6 worm cellular contexts compared by ENCODE assay signal in the genomic region with DNA sequence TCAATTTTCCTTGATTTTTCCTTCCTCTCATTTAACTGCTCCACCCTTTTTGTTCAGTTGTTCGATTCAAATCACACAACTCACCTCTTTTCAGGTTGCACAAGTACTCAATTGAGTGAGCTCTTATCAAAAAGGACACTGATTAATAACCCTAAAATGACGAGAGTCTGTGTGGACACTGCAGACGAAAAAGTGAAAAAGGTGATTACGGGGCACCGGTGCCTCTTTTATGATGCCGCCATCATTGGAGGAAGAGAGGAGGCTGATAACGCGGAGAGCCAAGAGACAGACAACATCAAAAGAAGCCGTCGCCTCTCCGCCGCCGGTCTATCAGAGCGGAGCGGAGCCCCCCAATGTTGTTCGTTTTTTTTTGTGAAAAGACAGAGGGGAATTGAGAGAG.
A peak's percentile ranks its signal among the peaks of the same experiment; 100 is the strongest.
TF ChIP-seq lines count a peak whose summit lies in the region.

A gene (plus strand): TSS at position 297 of the 400 bp plus-strand sequence.

TF ChIP-seq in whole organism, L1 larva, 84 proteins besides CTCF, POLR2A, EP300 and RAD21:
- peak; percentile 34 for TF ChIP-seq jun-1 (tag; optimal IDR thresholded peaks at IDR 0.05; lab: Kevin White, UChicago)
- TF ChIP-seq sptf-1 (tag; optimal IDR thresholded peaks at IDR 0.05; lab: Kevin White, UChicago): no peak
- TF ChIP-seq aha-1 (tag; optimal IDR thresholded peaks at IDR 0.05; lab: Kevin White, UChicago): no peak
- no peak for TF ChIP-seq ceh-90 (tag; optimal IDR thresholded peaks at IDR 0.05; lab: Kevin White, UChicago)
- peak; percentile 91 for TF ChIP-seq elt-2 (tag; optimal IDR thresholded peaks at IDR 0.05; lab: Kevin White, UChicago)
- no peak for TF ChIP-seq pax-3 (tag; optimal IDR thresholded peaks at IDR 0.05; lab: Kevin White, UChicago)
- TF ChIP-seq C04F5.9 (tag; optimal IDR thresholded peaks at IDR 0.05; lab: Kevin White, UChicago): no peak
- no peak for TF ChIP-seq tbx-2 (tag; optimal IDR thresholded peaks at IDR 0.05; lab: Kevin White, UChicago)
- peak in 1 of 2 experiments; percentile 21 for TF ChIP-seq lin-35 (GFP tag; optimal IDR thresholded peaks at IDR 0.05; lab: Kevin White, UChicago)
- peak; percentile 89 for TF ChIP-seq pqm-1 (tag; optimal IDR thresholded peaks at IDR 0.05; lab: Kevin White, UChicago)
- no peak for TF ChIP-seq efl-1 (optimal IDR thresholded peaks at IDR 0.05; lab: Kevin White, UChicago)
- peak in 1 of 2 experiments; percentile 88 for TF ChIP-seq efl-1 (GFP tag; optimal IDR thresholded peaks at IDR 0.05 in 1 of 2; lab: Kevin White, UChicago)

TF ChIP-seq in whole organism, L2 larva, 48 proteins besides CTCF, POLR2A, EP300 and RAD21 (continues in another document):
- no peak for TF ChIP-seq unc-62 (GFP tag; optimal IDR thresholded peaks at IDR 0.05; lab: Kevin White, UChicago)
- TF ChIP-seq C34F6.9 (tag; optimal IDR thresholded peaks at IDR 0.05; lab: Kevin White, UChicago): no peak
- peak; percentile 97 for TF ChIP-seq fos-1 (tag; optimal IDR thresholded peaks at IDR 0.05; lab: Kevin White, UChicago)
- TF ChIP-seq skn-1 (tag; optimal IDR thresholded peaks at IDR 0.05; lab: Kevin White, UChicago): no peak
- no peak for TF ChIP-seq nhr-237 (tag; optimal IDR thresholded peaks at IDR 0.05; lab: Kevin White, UChicago)
- TF ChIP-seq mdl-1 (tag; optimal IDR thresholded peaks at IDR 0.05; lab: Kevin White, UChicago): no peak
- peak; percentile 29 for TF ChIP-seq crh-2 (tag; optimal IDR thresholded peaks at IDR 0.05; lab: Kevin White, UChicago)
- no peak for TF ChIP-seq peb-1 (tag; optimal IDR thresholded peaks at IDR 0.05; lab: Kevin White, UChicago)
- TF ChIP-seq F13H6.1 (tag; optimal IDR thresholded peaks at IDR 0.05; lab: Kevin White, UChicago): peak; percentile 5
- TF ChIP-seq sma-9 (GFP tag; optimal IDR thresholded peaks at IDR 0.05; lab: Kevin White, UChicago): peak; percentile 1
- TF ChIP-seq sma-9 (tag; optimal IDR thresholded peaks at IDR 0.05; lab: Kevin White, UChicago): no peak
- peak; percentile 9 for TF ChIP-seq gmeb-1 (tag; optimal IDR thresholded peaks at IDR 0.05; lab: Kevin White, UChicago)
- no peak for TF ChIP-seq ama-1 (optimal IDR thresholded peaks at IDR 0.05; lab: Kevin White, UChicago)
- TF ChIP-seq ceh-16 (tag; optimal IDR thresholded peaks at IDR 0.05; lab: Kevin White, UChicago): no peak
- no peak for TF ChIP-seq nhr-12 (tag; optimal IDR thresholded peaks at IDR 0.05; lab: Kevin White, UChicago)
- TF ChIP-seq nhr-6 (tag; optimal IDR thresholded peaks at IDR 0.05; lab: Kevin White, UChicago): no peak

TF ChIP-seq in whole organism, L3 larva, 47 proteins besides CTCF, POLR2A, EP300 and RAD21 (continues in another document):
- TF ChIP-seq ZK546.5 (tag; optimal IDR thresholded peaks at IDR 0.05; lab: Kevin White, UChicago) (no peak), skn-1 (tag; optimal IDR thresholded peaks at IDR 0.05; lab: Kevin White, UChicago) (peak; percentile 17), jun-1 (tag; optimal IDR thresholded peaks at IDR 0.05; lab: Kevin White, UChicago) (peak; percentile 75), daf-12 (tag; optimal IDR thresholded peaks at IDR 0.05; lab: Kevin White, UChicago) (no peak), elt-1 (tag; optimal IDR thresholded peaks at IDR 0.05; lab: Kevin White, UChicago) (no peak), ceh-16 (tag; optimal IDR thresholded peaks at IDR 0.05; lab: Kevin White, UChicago) (no peak), pqm-1 (tag; optimal IDR thresholded peaks at IDR 0.05; lab: Kevin White, UChicago) (peak; percentile 88), snpc-4 (tag; optimal IDR thresholded peaks at IDR 0.05; lab: Kevin White, UChicago) (no peak), egl-5 (tag; optimal IDR thresholded peaks at IDR 0.05; lab: Kevin White, UChicago) (no peak), unc-62 (GFP tag; optimal IDR thresholded peaks at IDR 0.05; lab: Kevin White, UChicago) (no peak), nhr-12 (tag; optimal IDR thresholded peaks at IDR 0.05; lab: Kevin White, UChicago) (no peak), nhr-28 (tag; optimal IDR thresholded peaks at IDR 0.05; lab: Kevin White, UChicago) (no peak), mml-1 (tag; optimal IDR thresholded peaks at IDR 0.05; lab: Kevin White, UChicago) (no peak), nfya-1 (tag; optimal IDR thresholded peaks at IDR 0.05; lab: Kevin White, UChicago; ENCODE audit: insufficient read depth) (peak; percentile 16), elt-2 (tag; optimal IDR thresholded peaks at IDR 0.05; lab: Kevin White, UChicago) (peak; percentile 98), fkh-10 (GFP tag; optimal IDR thresholded peaks at IDR 0.05; lab: Kevin White, UChicago) (no peak)

TF ChIP-seq in whole organism, L4 larva, 104 proteins besides CTCF, POLR2A, EP300 and RAD21 (continues in another document):
- TF ChIP-seq dve-1 (tag; optimal IDR thresholded peaks at IDR 0.05; lab: Kevin White, UChicago; ENCODE audit: insufficient read depth) (peak; percentile 79), tag-97 (GFP tag; IDR thresholded peaks at IDR 0.05; lab: Robert Waterston, UW) (no peak), ztf-7 (tag; optimal IDR thresholded peaks at IDR 0.05; lab: Kevin White, UChicago) (no peak), unc-130 (GFP tag; optimal IDR thresholded peaks at IDR 0.05; lab: Kevin White, UChicago) (no peak), nhr-48 (tag; optimal IDR thresholded peaks at IDR 0.05; lab: Kevin White, UChicago) (peak; percentile 21), mep-1 (tag; optimal IDR thresholded peaks at IDR 0.05; lab: Kevin White, UChicago) (no peak), dpl-1 (GFP tag; optimal IDR thresholded peaks at IDR 0.05; lab: Kevin White, UChicago) (no peak), fos-1 (tag; optimal IDR thresholded peaks at IDR 0.05; lab: Kevin White, UChicago) (no peak), Y48G9A.11 (GFP tag; IDR thresholded peaks at IDR 0.05; lab: Robert Waterston, UW) (no peak), tra-1 (GFP tag; IDR thresholded peaks at IDR 0.05; lab: Robert Waterston, UW) (peak; percentile 86), pqm-1 (tag; optimal IDR thresholded peaks at IDR 0.05; lab: Kevin White, UChicago) (peak; percentile 97), saeg-2 (GFP tag; IDR thresholded peaks at IDR 0.05; lab: Robert Waterston, UW) (no peak), lin-39 (tag; optimal IDR thresholded peaks at IDR 0.05; lab: Kevin White, UChicago) (no peak), nhr-11 (tag; optimal IDR thresholded peaks at IDR 0.05; lab: Kevin White, UChicago) (no peak), hmg-1.1 (GFP tag; IDR thresholded peaks at IDR 0.05; lab: Robert Waterston, UW) (no peak), ceh-44 (GFP tag; IDR thresholded peaks at IDR 0.05; lab: Robert Waterston, UW) (no peak), php-3 (GFP tag; IDR thresholded peaks at IDR 0.05; lab: Robert Waterston, UW) (peak; percentile 97)

TF ChIP-seq in whole organism, late embryonic, 69 proteins besides CTCF, POLR2A, EP300 and RAD21:
- TF ChIP-seq lim-6 (tag; optimal IDR thresholded peaks at IDR 0.05; lab: Kevin White, UChicago): no peak
- TF ChIP-seq K02D7.2 (tag; optimal IDR thresholded peaks at IDR 0.05; lab: Kevin White, UChicago): no peak
- no peak for TF ChIP-seq ceh-18 (tag; optimal IDR thresholded peaks at IDR 0.05; lab: Kevin White, UChicago)
- TF ChIP-seq elt-2 (tag; optimal IDR thresholded peaks at IDR 0.05; lab: Kevin White, UChicago): peak; percentile 93
- TF ChIP-seq hlh-13 (GFP tag; optimal IDR thresholded peaks at IDR 0.05; lab: Kevin White, UChicago): no peak
- no peak for TF ChIP-seq K09A11.1 (tag; optimal IDR thresholded peaks at IDR 0.05; lab: Kevin White, UChicago; ENCODE audit: insufficient read depth)
- TF ChIP-seq ceh-6 (GFP tag; optimal IDR thresholded peaks at IDR 0.05; lab: Kevin White, UChicago): no peak
- no peak for TF ChIP-seq ceh-34 (tag; optimal IDR thresholded peaks at IDR 0.05; lab: Kevin White, UChicago)
TF ChIP-seq in whole organism, late embryonic: peak in this region for 1.

TF ChIP-seq in whole organism, young adult, 124 proteins besides CTCF, POLR2A, EP300 and RAD21:
- no peak for TF ChIP-seq Y56A3A.18 (GFP tag; IDR thresholded peaks at IDR 0.05; lab: Robert Waterston, UW)
- TF ChIP-seq nfya-1 (tag; optimal IDR thresholded peaks at IDR 0.05; lab: Kevin White, UChicago; ENCODE audit: borderline replicate concordance, insufficient read depth): no peak
- TF ChIP-seq hlh-26 (GFP tag; conservative IDR thresholded peaks at IDR 0.05; lab: Robert Waterston, UW): no peak
- no peak for TF ChIP-seq F49E8.2 (tag; optimal IDR thresholded peaks at IDR 0.05; lab: Kevin White, UChicago; ENCODE audit: insufficient read depth)
- peak; percentile 70 for TF ChIP-seq ets-4 (GFP tag; optimal IDR thresholded peaks at IDR 0.05; lab: Kevin White, UChicago)
- no peak for TF ChIP-seq Y95B8A.8 (GFP tag; IDR thresholded peaks at IDR 0.05; lab: Robert Waterston, UW)
- TF ChIP-seq sptf-2 (GFP tag; optimal IDR thresholded peaks at IDR 0.05; lab: Kevin White, UChicago): peak; percentile 99
- no peak for TF ChIP-seq ceh-100 (GFP tag; IDR thresholded peaks at IDR 0.05; lab: Robert Waterston, UW)
- TF ChIP-seq ztf-22 (GFP tag; optimal IDR thresholded peaks at IDR 0.05; lab: Kevin White, UChicago): peak; percentile 23
- TF ChIP-seq nhr-80 (tag; optimal IDR thresholded peaks at IDR 0.05; lab: Kevin White, UChicago): peak; percentile 99
- no peak for TF ChIP-seq ztf-25 (GFP tag; IDR thresholded peaks at IDR 0.05; lab: Robert Waterston, UW)
- TF ChIP-seq ceh-40 (GFP tag; IDR thresholded peaks at IDR 0.05; lab: Robert Waterston, UW): 0 out of 2 replicates have a peak, but pooled peaks have one; percentile 4
- TF ChIP-seq atf-7 (tag; optimal IDR thresholded peaks at IDR 0.05; lab: Kevin White, UChicago): peak; percentile 25
- peak; percentile 16; the same call in 1 of the 2 replicates for TF ChIP-seq hmg-1.2 (GFP tag; IDR thresholded peaks at IDR 0.05; lab: Robert Waterston, UW)
- TF ChIP-seq tlf-1 (GFP tag; optimal IDR thresholded peaks at IDR 0.05; lab: Kevin White, UChicago): no peak
